Fruit fly (Drosophila melanogaster): ENCODE data around the gene CG16762.

- no peak for TF ChIP-seq Med (GFP tag)
- TF ChIP-seq CG16779 (GFP tag; IDR thresholded peaks at IDR 0.05) = no peak
- TF ChIP-seq CG6765 (GFP tag; optimal IDR thresholded peaks at IDR 0.05) = no peak
- TF ChIP-seq Hsf (GFP tag; optimal IDR thresholded peaks at IDR 0.05) = no peak
- TF ChIP-seq odd (GFP tag; optimal IDR thresholded peaks at IDR 0.05) = no peak
These were observed 33.1 kb downstream of the CG16762 start for dm6 chr3L:2442330-2442729.
